Fruit fly (Drosophila melanogaster) whole organism, embryonic: ENCODE data around the gene Sgs1.
A peak's percentile ranks its signal among the peaks of the same experiment; 100 is the strongest.

ENCODE experiments used
- Adf1 ChIP-seq: fragments of 200-800 bp; sonication (Bioruptor generic); IDR thresholded peaks from 2 replicates; pipeline ENCODE4 v1.3.6; 2022; ENCODE audit warnings: missing biosample characterization, missing genetic modification characterization
- BtbVII ChIP-seq: fragments of 200-800 bp; sonication (Bioruptor generic); optimal IDR thresholded peaks from 3 replicates; lab custom pipeline; 2017; ENCODE audit warnings: missing biosample characterization, mild to moderate bottlenecking, missing genetic modification characterization
- CG10654 ChIP-seq: fragments of 200-800 bp; sonication (Bioruptor generic); optimal IDR thresholded peaks from 2 replicates; lab custom pipeline; 2016; ENCODE audit warnings: missing biosample characterization, missing genetic modification characterization
- CG11695 ChIP-seq: fragments of 200-800 bp; sonication (Bioruptor generic); IDR thresholded peaks from 3 replicates; pipeline ENCODE4 v1.3.6; 2022; ENCODE audit warnings: missing biosample characterization, missing genetic modification characterization
- CG11723 ChIP-seq: fragments of 200-800 bp; sonication (Bioruptor generic); optimal IDR thresholded peaks from 2 replicates; lab custom pipeline; 2017; ENCODE audit warnings: missing biosample characterization, mild to moderate bottlenecking, missing genetic modification characterization
- CG13287 ChIP-seq: fragments of 200-800 bp; sonication (Bioruptor generic); IDR thresholded peaks from 2 replicates; pipeline ENCODE4 v1.3.6; 2022; ENCODE audit warnings: missing biosample characterization, missing genetic modification characterization; ENCODE audit not compliant: partially characterized antibody
- CG14441 ChIP-seq: fragments of 200-800 bp; sonication (Bioruptor generic); IDR thresholded peaks from 2 replicates; pipeline ENCODE4 v1.3.6; 2022; ENCODE audit warnings: missing biosample characterization, missing genetic modification characterization
- CG14667 ChIP-seq: fragments of 200-800 bp; sonication (Bioruptor generic); IDR thresholded peaks from 2 replicates; pipeline ENCODE4 v1.3.6; 2022; ENCODE audit warnings: missing biosample characterization, missing genetic modification characterization
- CG15073 ChIP-seq: fragments of 200-800 bp; sonication (Bioruptor generic); optimal IDR thresholded peaks from 2 replicates; lab custom pipeline; 2016; ENCODE audit warnings: missing biosample characterization, missing genetic modification characterization
- CG18262 ChIP-seq: fragments of 200-800 bp; optimal IDR thresholded peaks from 3 replicates; lab custom pipeline; 2019; ENCODE audit warnings: missing biosample characterization, mild to moderate bottlenecking, missing genetic modification characterization, moderate library complexity
- CG18619 ChIP-seq: fragments of 200-800 bp; sonication (Bioruptor generic); optimal IDR thresholded peaks from 3 replicates; lab custom pipeline; 2017; ENCODE audit warnings: missing biosample characterization, mild to moderate bottlenecking, missing genetic modification characterization
- CG2889 ChIP-seq: fragments of 200-800 bp; sonication (Bioruptor generic); IDR thresholded peaks from 3 replicates; pipeline ENCODE4 v1.3.6; 2022; ENCODE audit warnings: missing biosample characterization, missing genetic modification characterization
- CG33213 ChIP-seq: fragments of 200-800 bp; sonication (Bioruptor generic); optimal IDR thresholded peaks from 3 replicates; lab custom pipeline; 2016; ENCODE audit warnings: missing biosample characterization, missing genetic modification characterization
- CG3407 ChIP-seq: fragments of 200-800 bp; sonication (Bioruptor generic); optimal IDR thresholded peaks from 2 replicates; lab custom pipeline; 2018; ENCODE audit warnings: missing biosample characterization, mild to moderate bottlenecking, missing genetic modification characterization
- CG6175 ChIP-seq: fragments of 200-800 bp; sonication (Bioruptor generic); IDR thresholded peaks from 3 replicates; pipeline ENCODE4 v1.3.6; 2022; ENCODE audit warnings: missing biosample characterization, missing genetic modification characterization
- CG7745 ChIP-seq: fragments of 200-800 bp; sonication (Bioruptor generic); optimal IDR thresholded peaks from 2 replicates; lab custom pipeline; 2018; ENCODE audit warnings: missing biosample characterization, mild to moderate bottlenecking, missing genetic modification characterization, moderate library complexity
- CG9609 ChIP-seq: fragments of 200-800 bp; sonication (Bioruptor generic); optimal IDR thresholded peaks from 3 replicates; lab custom pipeline; 2016; ENCODE audit warnings: missing biosample characterization, missing genetic modification characterization
- Dfd ChIP-seq, 2 experiments: fragments of >200 bp; optimal IDR thresholded peaks; 2 replicates each; lab custom pipeline; 2017; ENCODE audit warnings: missing biosample characterization in 2 of 2, missing genetic modification characterization in 2 of 2
- Eip74EF ChIP-seq, 2 experiments: fragments of 200-800 bp in 1 of 2; fragments of >200 bp in 1 of 2; sonication (Bioruptor generic) in 1 of 2; optimal IDR thresholded peaks; 2 replicates each; lab custom pipeline; 2017 to 2019; ENCODE audit warnings: missing biosample characterization in 2 of 2, missing genetic modification characterization in 2 of 2, mild to moderate bottlenecking in 1 of 2, moderate library complexity in 1 of 2
- Elba2 ChIP-seq: fragments of 200-800 bp; sonication (Bioruptor generic); optimal IDR thresholded peaks from 3 replicates; lab custom pipeline; 2016; ENCODE audit warnings: missing biosample characterization, missing genetic modification characterization
- HLH54F ChIP-seq: fragments of 200-800 bp; sonication (Bioruptor generic); optimal IDR thresholded peaks from 3 replicates; lab custom pipeline; 2016; ENCODE audit warnings: missing biosample characterization, missing genetic modification characterization
- Hand ChIP-seq: fragments of 200-800 bp; sonication (Bioruptor generic); optimal IDR thresholded peaks from 2 replicates; lab custom pipeline; 2017; ENCODE audit warnings: mild to moderate bottlenecking, missing biosample characterization, missing genetic modification reagents, missing genetic modification characterization
- Kr ChIP-seq: fragments of 200-800 bp; sonication (Bioruptor generic); optimal IDR thresholded peaks from 2 replicates; lab custom pipeline; 2017; ENCODE audit warnings: missing biosample characterization, mild to moderate bottlenecking, missing genetic modification characterization
- MBD-R2 ChIP-seq: fragments of 200-800 bp; sonication (Bioruptor generic); IDR thresholded peaks from 2 replicates; pipeline ENCODE4 v1.3.6; 2022; ENCODE audit warnings: missing biosample characterization, missing genetic modification characterization
- Poxn ChIP-seq: fragments of 200-800 bp; sonication (Bioruptor generic); IDR thresholded peaks from 2 replicates; pipeline ENCODE4 v1.3.6; 2022; ENCODE audit warnings: missing biosample characterization, missing genetic modification characterization
- Side ChIP-seq: fragments of 200-800 bp; sonication (Bioruptor generic); optimal IDR thresholded peaks from 2 replicates; lab custom pipeline; 2016; ENCODE audit warnings: missing biosample characterization, missing genetic modification characterization
- Xbp1 ChIP-seq: fragments of 200-800 bp; sonication (Bioruptor generic); optimal IDR thresholded peaks from 3 replicates; lab custom pipeline; 2016; ENCODE audit warnings: missing biosample characterization, mild to moderate bottlenecking, missing genetic modification characterization
- ap ChIP-seq: fragments of 200-800 bp; sonication (Bioruptor generic); IDR thresholded peaks from 2 replicates; pipeline ENCODE4 v1.3.6; 2022; ENCODE audit warnings: missing biosample characterization, missing genetic modification characterization
- az2 ChIP-seq: fragments of 200-800 bp; sonication (Bioruptor generic); optimal IDR thresholded peaks from 3 replicates; lab custom pipeline; 2016; ENCODE audit warnings: missing biosample characterization, missing genetic modification characterization
- bigmax ChIP-seq: fragments of 200-800 bp; sonication (Bioruptor generic); optimal IDR thresholded peaks from 2 replicates; lab custom pipeline; 2018; ENCODE audit warnings: missing biosample characterization, mild to moderate bottlenecking, missing genetic modification characterization
- br ChIP-seq: fragments of >200 bp; optimal IDR thresholded peaks from 2 replicates; lab custom pipeline; 2017
- cwo ChIP-seq: fragments of 200-800 bp; sonication (Bioruptor generic); optimal IDR thresholded peaks from 3 replicates; lab custom pipeline; 2017; ENCODE audit warnings: missing biosample characterization, missing genetic modification characterization, mild to moderate bottlenecking, moderate library complexity, missing genetic modification reagents
- dpn ChIP-seq, 2 experiments: fragments of 200-800 bp; sonication (Bioruptor generic); optimal IDR thresholded peaks; 3 replicates each; lab custom pipeline; 2016; ENCODE audit warnings: missing biosample characterization in 2 of 2, missing genetic modification characterization in 2 of 2
- eyg ChIP-seq: fragments of 200-800 bp; sonication (Bioruptor generic); optimal IDR thresholded peaks from 3 replicates; lab custom pipeline; 2016; ENCODE audit warnings: missing biosample characterization, missing genetic modification characterization
- gce ChIP-seq: fragments of 200-800 bp; sonication (Bioruptor generic); IDR thresholded peaks from 3 replicates; pipeline ENCODE4 v1.3.6; 2022; ENCODE audit warnings: missing biosample characterization, missing genetic modification characterization
- gfzf ChIP-seq: fragments of 200-800 bp; sonication (Bioruptor generic); optimal IDR thresholded peaks from 2 replicates; lab custom pipeline; 2016; ENCODE audit warnings: missing biosample characterization, mild to moderate bottlenecking, missing genetic modification characterization, moderate library complexity
- grau ChIP-seq: fragments of 200-800 bp; optimal IDR thresholded peaks from 3 replicates; lab custom pipeline; 2019; ENCODE audit warnings: missing biosample characterization, mild to moderate bottlenecking, missing genetic modification characterization, moderate library complexity
- gro ChIP-seq: fragments of 200-800 bp; sonication (Bioruptor generic); optimal IDR thresholded peaks from 2 replicates; lab custom pipeline; 2016; ENCODE audit warnings: missing biosample characterization, missing genetic modification characterization
- hb ChIP-seq: fragments of 200-800 bp; sonication (Bioruptor generic); IDR thresholded peaks from 3 replicates; pipeline ENCODE4 v1.3.6; 2022; ENCODE audit warnings: missing biosample characterization, missing genetic modification characterization; ENCODE audit not compliant: partially characterized antibody
- lmd ChIP-seq: fragments of 200-800 bp; sonication (Bioruptor generic); IDR thresholded peaks from 2 replicates; pipeline ENCODE4 v1.3.6; 2022; ENCODE audit warnings: missing biosample characterization, missing genetic modification characterization
- pita ChIP-seq: fragments of 200-800 bp; sonication (Bioruptor generic); optimal IDR thresholded peaks from 2 replicates; lab custom pipeline; 2017; ENCODE audit warnings: missing biosample characterization, mild to moderate bottlenecking, missing genetic modification characterization
- psq ChIP-seq: fragments of 200-800 bp; sonication (Bioruptor generic); optimal IDR thresholded peaks from 2 replicates; lab custom pipeline; 2017; ENCODE audit warnings: missing biosample characterization, missing genetic modification characterization
- ranshi ChIP-seq: fragments of 200-800 bp; sonication (Bioruptor generic); IDR thresholded peaks from 2 replicates; pipeline ENCODE4 v1.3.6; 2022; ENCODE audit warnings: missing biosample characterization, missing genetic modification characterization
- slbo ChIP-seq: fragments of 200-800 bp; sonication (Bioruptor generic); IDR thresholded peaks from 2 replicates; pipeline ENCODE4 v1.3.6; 2022; ENCODE audit warnings: missing biosample characterization, missing genetic modification characterization
- slp2 ChIP-seq: fragments of 200-800 bp; sonication (Bioruptor generic); optimal IDR thresholded peaks from 2 replicates; lab custom pipeline; 2016; ENCODE audit warnings: missing biosample characterization, missing genetic modification characterization
- stc ChIP-seq: fragments of 200-800 bp; sonication (Bioruptor generic); IDR thresholded peaks from 2 replicates; pipeline ENCODE4 v1.3.6; 2022; ENCODE audit warnings: missing biosample characterization, missing genetic modification characterization
- tin ChIP-seq: fragments of 200-800 bp; sonication (Bioruptor generic); optimal IDR thresholded peaks from 3 replicates; lab custom pipeline; 2016; ENCODE audit warnings: missing biosample characterization, missing genetic modification characterization
- tio ChIP-seq: fragments of 200-800 bp; sonication (Bioruptor generic); optimal IDR thresholded peaks from 2 replicates; lab custom pipeline; 2017; ENCODE audit warnings: missing biosample characterization, missing genetic modification characterization, inconsistent platforms
- trh ChIP-seq: fragments of 200-800 bp; sonication (Bioruptor generic); optimal IDR thresholded peaks from 2 replicates; lab custom pipeline; 2016; ENCODE audit warnings: missing biosample characterization, missing genetic modification characterization
- usp ChIP-seq: fragments of >200 bp; optimal IDR thresholded peaks from 2 replicates; lab custom pipeline; 2017; ENCODE audit warnings: missing biosample characterization, missing genetic modification characterization
- z ChIP-seq: fragments of 200-800 bp; sonication (Bioruptor generic); IDR thresholded peaks from 3 replicates; pipeline ENCODE4 v1.3.6; 2022; ENCODE audit warnings: missing biosample characterization, missing genetic modification characterization
- zfh1 ChIP-seq: fragments of 200-800 bp; sonication (Bioruptor generic); IDR thresholded peaks from 3 replicates; pipeline ENCODE4 v1.3.6; 2022; ENCODE audit warnings: missing biosample characterization, missing genetic modification characterization

Sgs1 gene

dm6 chr2L:4891914-4892469 is 45.2 kb upstream of the Sgs1 start, which contains the start of gene CG3036 (continued):
- TF ChIP-seq hb (GFP tag; lab: Robert Waterston, UW), result no peak
- peak; percentile 4 for TF ChIP-seq psq
- no peak for TF ChIP-seq CG9609 (GFP tag; lab: Kevin White, UChicago)
- peak; percentile 81 for TF ChIP-seq cwo
- TF ChIP-seq CG33213 (GFP tag; lab: Kevin White, UChicago), result peak; percentile 36
- no peak for TF ChIP-seq bigmax (GFP tag; lab: Kevin White, UChicago)
- no peak for TF ChIP-seq CG6175 (GFP tag; lab: Robert Waterston, UW)
- TF ChIP-seq tio (GFP tag; lab: Kevin White, UChicago), result no peak
- TF ChIP-seq Elba2 (GFP tag; lab: Kevin White, UChicago), result no peak
- no peak for TF ChIP-seq dpn (GFP tag; optimal IDR thresholded peaks at IDR 0.05; lab: Kevin White, UChicago)
- no peak for TF ChIP-seq CG3407 (GFP tag; lab: Kevin White, UChicago)
- TF ChIP-seq gfzf (GFP tag; lab: Kevin White, UChicago), result no peak
- peak in 1 of 2 experiments; percentile 24 for TF ChIP-seq Eip74EF (GFP tag; optimal IDR thresholded peaks at IDR 0.05; lab: Kevin White, UChicago)
- no peak for TF ChIP-seq HLH54F (GFP tag; lab: Kevin White, UChicago)
- peak; percentile 50; the same call in 1 of the 2 replicates for TF ChIP-seq stc (GFP tag; lab: Robert Waterston, UW)
- TF ChIP-seq Kr (GFP tag; lab: Kevin White, UChicago), result peak; percentile 43
- TF ChIP-seq CG14667 (GFP tag; lab: Robert Waterston, UW), result no peak
- TF ChIP-seq CG2889 (GFP tag; lab: Robert Waterston, UW), result no peak
- TF ChIP-seq usp, result no peak
- TF ChIP-seq CG18262 (tag; lab: Kevin White, UChicago), result peak; percentile 4
- TF ChIP-seq Xbp1, result no peak
- TF ChIP-seq gce (GFP tag; lab: Robert Waterston, UW), result 0 out of 3 replicates have a peak, but pooled peaks have one; percentile 57
- no peak for TF ChIP-seq CG11723 (GFP tag; lab: Kevin White, UChicago)
- TF ChIP-seq Side, result peak; percentile 53
- no peak for TF ChIP-seq eyg (GFP tag; lab: Kevin White, UChicago)
- no peak for TF ChIP-seq pita
- TF ChIP-seq CG11695 (GFP tag; lab: Robert Waterston, UW), result 0 out of 3 replicates have a peak, but pooled peaks have one; percentile 9
- no peak for TF ChIP-seq az2 (GFP tag; lab: Kevin White, UChicago)
- TF ChIP-seq zfh1, result peak; percentile 50; the same call in 1 of the 3 replicates
- TF ChIP-seq Dfd (GFP tag; optimal IDR thresholded peaks at IDR 0.05; lab: Kevin White, UChicago), result no peak
- peak; percentile 100 for TF ChIP-seq Adf1
- no peak for TF ChIP-seq lmd
- no peak for TF ChIP-seq ap (GFP tag; lab: Robert Waterston, UW)
- peak; percentile 18; the same call in 1 of the 2 replicates for TF ChIP-seq ranshi (GFP tag; lab: Robert Waterston, UW)
- TF ChIP-seq trh (GFP tag; lab: Kevin White, UChicago), result no peak
- TF ChIP-seq grau, result peak; percentile 42
- TF ChIP-seq slbo (GFP tag; lab: Robert Waterston, UW), result no peak
- no peak for TF ChIP-seq CG18619 (GFP tag; lab: Kevin White, UChicago)
- peak; percentile 14 for TF ChIP-seq CG7745 (tag; lab: Kevin White, UChicago)
- TF ChIP-seq tin (GFP tag; lab: Kevin White, UChicago), result no peak
- TF ChIP-seq CG13287, result peak; percentile 66; the same call in 1 of the 2 replicates
- TF ChIP-seq CG15073 (GFP tag; lab: Kevin White, UChicago), result no peak
- no peak for TF ChIP-seq z
- no peak for TF ChIP-seq Poxn (GFP tag; lab: Robert Waterston, UW)
- TF ChIP-seq gro (GFP tag; lab: Kevin White, UChicago), result peak; percentile 68
- TF ChIP-seq Hand, result no peak
- peak; percentile 67 for TF ChIP-seq BtbVII (GFP tag; lab: Kevin White, UChicago)
- no peak for TF ChIP-seq slp2 (GFP tag; lab: Kevin White, UChicago)
- TF ChIP-seq CG14441 (GFP tag; lab: Robert Waterston, UW), result no peak
- TF ChIP-seq br (lab: Kevin White, UChicago), result no peak
- TF ChIP-seq MBD-R2 (GFP tag; lab: Robert Waterston, UW), result no peak
- TF ChIP-seq CG10654 (GFP tag; lab: Kevin White, UChicago), result no peak
